Worm (Caenorhabditis elegans): ENCODE results near the gene C38C10.3.
A peak's percentile ranks its signal among the peaks of the same experiment; 100 is the strongest.

C38C10.3 gene

ce11 chrIII:9361228-9361627 lies 24.2 kb downstream of the C38C10.3 start, which contains the start of gene flp-25:
TSS of gene flp-25 (plus strand) at chrIII:9361528.
- TF ChIP-seq pha-4 (GFP tag; IDR thresholded peaks at IDR 0.05) (no peak), pha-4 (tag; optimal IDR thresholded peaks at IDR 0.05) (no peak), aha-1 (tag) (peak; percentile 80), ceh-20 (GFP tag; IDR thresholded peaks at IDR 0.05) (no peak), lin-29 (GFP tag; IDR thresholded peaks at IDR 0.05) (no peak)

ce11 chrIII:9359060-9359459 lies 26.4 kb downstream of the C38C10.3 start, which contains the start of gene K04H4.5:
TSS of gene K04H4.5 (plus strand) at chrIII:9359360.
- no peak for TF ChIP-seq T26A8.4 (GFP tag; IDR thresholded peaks at IDR 0.05)
- no peak for TF ChIP-seq lsy-2 (tag; optimal IDR thresholded peaks at IDR 0.05)
- TF ChIP-seq nhr-48 (tag; optimal IDR thresholded peaks at IDR 0.05): no peak
- TF ChIP-seq spr-1 (tag; optimal IDR thresholded peaks at IDR 0.05): no peak
- TF ChIP-seq fos-1 (tag; optimal IDR thresholded peaks at IDR 0.05): no peak
- TF ChIP-seq aly-2 (tag; optimal IDR thresholded peaks at IDR 0.05): no peak
- TF ChIP-seq nhr-28 (tag; optimal IDR thresholded peaks at IDR 0.05): no peak
- TF ChIP-seq daf-12 (tag; optimal IDR thresholded peaks at IDR 0.05): no peak
- TF ChIP-seq sdz-12 (GFP tag; optimal IDR thresholded peaks at IDR 0.05): no peak
- no peak for TF ChIP-seq F49E8.2 (tag; optimal IDR thresholded peaks at IDR 0.05; ENCODE audit: borderline replicate concordance)
- TF ChIP-seq dmd-8 (GFP tag; IDR thresholded peaks at IDR 0.05): no peak
- TF ChIP-seq R02D3.7 (tag; optimal IDR thresholded peaks at IDR 0.05): no peak
- TF ChIP-seq nhr-10 (tag; optimal IDR thresholded peaks at IDR 0.05): no peak
- no peak for TF ChIP-seq lin-15B (tag; optimal IDR thresholded peaks at IDR 0.05)

- no peak for TF ChIP-seq ceh-28 (tag; optimal IDR thresholded peaks at IDR 0.05)
- TF ChIP-seq set-16 (GFP tag; IDR thresholded peaks at IDR 0.05): peak; percentile 52
These were observed 30.0 kb downstream of the C38C10.3 start, which contains the start of gene chtb-1 for ce11 chrIII:9355412-9355969. TSS of gene chtb-1 (minus strand) at chrIII:9355462.

ce11 chrIII:9353814-9354213 lies 31.6 kb downstream of the C38C10.3 start:
- TF ChIP-seq hlh-11 (tag; optimal IDR thresholded peaks at IDR 0.05): peak; percentile 26
- peak; percentile 79 for TF ChIP-seq hlh-30 (tag; optimal IDR thresholded peaks at IDR 0.05; ENCODE audit: insufficient read depth)
- TF ChIP-seq mdt-29 (GFP tag; IDR thresholded peaks at IDR 0.05): no peak
- no peak for TF ChIP-seq nhr-237 (tag; optimal IDR thresholded peaks at IDR 0.05)
- no peak for TF ChIP-seq zag-1 (tag; optimal IDR thresholded peaks at IDR 0.05)
- TF ChIP-seq aly-2 (tag; optimal IDR thresholded peaks at IDR 0.05): no peak
- peak; percentile 53 for TF ChIP-seq set-16 (GFP tag; IDR thresholded peaks at IDR 0.05)
- TF ChIP-seq arid-1 (GFP tag; conservative IDR thresholded peaks at IDR 0.05): no peak
- no peak for TF ChIP-seq ceh-28 (tag; optimal IDR thresholded peaks at IDR 0.05)

- no peak for TF ChIP-seq daf-19 (GFP tag; conservative IDR thresholded peaks at IDR 0.05)
- TF ChIP-seq ztf-7 (tag; optimal IDR thresholded peaks at IDR 0.05): no peak
- TF ChIP-seq lin-29 (GFP tag; IDR thresholded peaks at IDR 0.05): no peak
- no peak for TF ChIP-seq lin-13 (GFP tag; optimal IDR thresholded peaks at IDR 0.05)
- TF ChIP-seq mes-2 (tag; optimal IDR thresholded peaks at IDR 0.05; ENCODE audit: poor library complexity, severe bottlenecking): peak; percentile 17
- no peak for TF ChIP-seq madf-5 (GFP tag; IDR thresholded peaks at IDR 0.05)
- TF ChIP-seq hlh-11 (tag; optimal IDR thresholded peaks at IDR 0.05): peak; percentile 35
- no peak for TF ChIP-seq nhr-25 (tag; optimal IDR thresholded peaks at IDR 0.05; ENCODE audit: borderline replicate concordance, insufficient read depth)
- TF ChIP-seq spr-3 (GFP tag; optimal IDR thresholded peaks at IDR 0.05): no peak
- TF ChIP-seq attf-4 (tag; optimal IDR thresholded peaks at IDR 0.05): no peak
- peak; percentile 53 for TF ChIP-seq aha-1 (tag)
- peak; percentile 34; the same call in 1 of the 2 replicates for TF ChIP-seq set-16 (GFP tag; IDR thresholded peaks at IDR 0.05)
These were observed 38.7 kb downstream of the C38C10.3 start for ce11 chrIII:9346722-9347121.
